Fruit fly (Drosophila melanogaster): Measurements from ENCODE around the gene CG6833.
A peak's percentile ranks its signal among the peaks of the same experiment; 100 is the strongest.

The CG6833 gene

DNA sequence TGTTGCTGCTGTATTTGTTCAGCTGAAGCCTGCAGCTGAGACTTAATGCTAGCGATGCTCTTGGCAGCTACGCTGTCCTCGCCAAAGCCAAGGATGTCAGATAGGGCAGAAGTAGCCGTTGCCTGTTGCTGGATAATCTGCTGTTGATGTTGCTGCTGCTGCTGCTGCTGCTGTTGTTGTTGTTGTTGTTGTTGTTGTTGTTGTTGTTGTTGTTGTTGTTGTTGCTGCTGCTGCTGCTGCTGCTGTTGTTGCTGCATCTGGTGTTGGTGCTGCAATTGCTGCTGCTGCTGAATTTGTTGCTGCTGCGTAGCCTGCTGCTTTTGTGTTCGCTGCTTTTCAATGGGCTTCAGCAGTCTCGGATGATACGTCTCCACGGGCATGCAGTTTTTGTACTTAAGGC is 23.5 kb upstream of the CG6833 start:
- no peak for TF ChIP-seq Ets21C (GFP tag; optimal IDR thresholded peaks at IDR 0.05)

- TF ChIP-seq CG32006 (GFP tag; optimal IDR thresholded peaks at IDR 0.05) (no peak), fd59A (GFP tag; optimal IDR thresholded peaks at IDR 0.05) (no peak), Sox14 (GFP tag; optimal IDR thresholded peaks at IDR 0.05) (peak; percentile 31), svp (GFP tag) (no peak), achi (GFP tag; optimal IDR thresholded peaks at IDR 0.05) (peak; percentile 36), CG6792 (GFP tag; optimal IDR thresholded peaks at IDR 0.05) (peak; percentile 30), CG3919 (GFP tag; optimal IDR thresholded peaks at IDR 0.05) (peak; percentile 77), CG34406 (GFP tag; optimal IDR thresholded peaks at IDR 0.05) (no peak), CG8632 (GFP tag; optimal IDR thresholded peaks at IDR 0.05) (peak; percentile 19), Sox102F (GFP tag; optimal IDR thresholded peaks at IDR 0.05) (no peak), acj6 (GFP tag; optimal IDR thresholded peaks at IDR 0.05) (no peak), Eip78C (GFP tag) (peak; percentile 15), fkh (GFP tag; optimal IDR thresholded peaks at IDR 0.05) (peak; percentile 62), CG15336 (GFP tag; IDR thresholded peaks at IDR 0.05) (peak; percentile 36; the same call in 1 of the 2 replicates), CG6163 (GFP tag; IDR thresholded peaks at IDR 0.05) (peak; percentile 78), eg (GFP tag; IDR thresholded peaks at IDR 0.05) (peak; percentile 39; the same call in 1 of the 3 replicates), dsx (GFP tag; optimal IDR thresholded peaks at IDR 0.05; ENCODE audit: poor library complexity, severe bottlenecking) (no peak), CG10631 (GFP tag; optimal IDR thresholded peaks at IDR 0.05) (no peak), CG6854 (GFP tag; optimal IDR thresholded peaks at IDR 0.05) (no peak), CG8119 (GFP tag; IDR thresholded peaks at IDR 0.05) (0 out of 3 replicates have a peak, but pooled peaks have one; percentile 19), CG9139 (GFP tag; optimal IDR thresholded peaks at IDR 0.05) (no peak), dac (GFP tag; optimal IDR thresholded peaks at IDR 0.05) (peak; percentile 30), CG11762 (GFP tag; optimal IDR thresholded peaks at IDR 0.05; ENCODE audit: insufficient read depth) (no peak), esn (GFP tag; optimal IDR thresholded peaks at IDR 0.05) (peak; percentile 46), ss (GFP tag; optimal IDR thresholded peaks at IDR 0.05) (no peak), CG7368 (GFP tag; optimal IDR thresholded peaks at IDR 0.05) (no peak), fd85E (GFP tag; optimal IDR thresholded peaks at IDR 0.05) (peak; percentile 15), Lpt (GFP tag; optimal IDR thresholded peaks at IDR 0.05) (no peak), Blimp-1 (GFP tag; optimal IDR thresholded peaks at IDR 0.05) (peak; percentile 96)
Measured at dm6 chr3L:14028485-14029384, 22.3 kb upstream of the CG6833 start, which contains the start of gene Ptip. TSS of gene Ptip (minus strand) at chr3L:14029121.

dm6 chr3L:14031171-14032126 is 19.6 kb upstream of the CG6833 start, which contains the start of the genes CG6650 and endos:
TSS of gene CG6650 (plus strand) at chr3L:14031450.
TSS of gene endos (minus strand) at chr3L:14031706.
- peak; percentile 74 for TF ChIP-seq Eip78C (GFP tag)
- peak; percentile 8 for TF ChIP-seq cyc (GFP tag; optimal IDR thresholded peaks at IDR 0.05)
- peak; percentile 5 for TF ChIP-seq CG3919 (GFP tag; optimal IDR thresholded peaks at IDR 0.05)
- no peak for TF ChIP-seq spab (GFP tag; optimal IDR thresholded peaks at IDR 0.05)
- TF ChIP-seq CG6792 (GFP tag; optimal IDR thresholded peaks at IDR 0.05): no peak
- no peak for TF ChIP-seq CG7368 (GFP tag; optimal IDR thresholded peaks at IDR 0.05)
- TF ChIP-seq CG16779 (tag; optimal IDR thresholded peaks at IDR 0.05): peak; percentile 65
- TF ChIP-seq Sox14 (GFP tag; optimal IDR thresholded peaks at IDR 0.05): peak; percentile 52
- TF ChIP-seq fkh (GFP tag; optimal IDR thresholded peaks at IDR 0.05): peak; percentile 81
- TF ChIP-seq CG4318 (GFP tag; optimal IDR thresholded peaks at IDR 0.05): no peak
- TF ChIP-seq CG10631 (GFP tag; optimal IDR thresholded peaks at IDR 0.05): peak; percentile 46
- TF ChIP-seq CG11902 (GFP tag; optimal IDR thresholded peaks at IDR 0.05): no peak
- peak; percentile 25 for TF ChIP-seq dsx (GFP tag; optimal IDR thresholded peaks at IDR 0.05; ENCODE audit: poor library complexity, severe bottlenecking)
- no peak for TF ChIP-seq topi (GFP tag; optimal IDR thresholded peaks at IDR 0.05)
- peak; percentile 4 for TF ChIP-seq dac (GFP tag; optimal IDR thresholded peaks at IDR 0.05)
- TF ChIP-seq salr (GFP tag; optimal IDR thresholded peaks at IDR 0.05): no peak
- peak; percentile 35 for TF ChIP-seq CG3032 (tag; optimal IDR thresholded peaks at IDR 0.05)
- peak; percentile 20 for TF ChIP-seq esn (GFP tag; optimal IDR thresholded peaks at IDR 0.05)
- peak; percentile 19 for TF ChIP-seq CG10669 (GFP tag; optimal IDR thresholded peaks at IDR 0.05)
- peak; percentile 11 for TF ChIP-seq Met (GFP tag; optimal IDR thresholded peaks at IDR 0.05)
- TF ChIP-seq Ets96B (tag; optimal IDR thresholded peaks at IDR 0.05): no peak
- peak; percentile 48 for TF ChIP-seq CG32006 (GFP tag; optimal IDR thresholded peaks at IDR 0.05)
- no peak for TF ChIP-seq Ets21C (GFP tag; optimal IDR thresholded peaks at IDR 0.05)
- TF ChIP-seq CG6163 (GFP tag; IDR thresholded peaks at IDR 0.05): peak; percentile 19
- peak; percentile 74 for TF ChIP-seq svp (GFP tag)
- peak; percentile 12 for TF ChIP-seq lz (GFP tag; optimal IDR thresholded peaks at IDR 0.05)
